Fruit fly (Drosophila melanogaster): ENCODE data around the gene tko.

The tko gene

dm6 chrX:2419518-2419917 is 24.3 kb downstream of the tko start (continued):
- TF ChIP-seq CG15479 (GFP tag; optimal IDR thresholded peaks at IDR 0.05): peak; percentile 21
- TF ChIP-seq CG6175 (GFP tag; IDR thresholded peaks at IDR 0.05): no peak
- no peak for TF ChIP-seq Myb (GFP tag; optimal IDR thresholded peaks at IDR 0.05)
- no peak for TF ChIP-seq Atf6 (GFP tag; IDR thresholded peaks at IDR 0.05)
- no peak for TF ChIP-seq danr (GFP tag; IDR thresholded peaks at IDR 0.05)
- TF ChIP-seq Bgb (GFP tag; IDR thresholded peaks at IDR 0.05; ENCODE audit: partially characterized antibody): peak; percentile 54; the same call in 1 of the 2 replicates
- peak; percentile 11 for TF ChIP-seq HmgZ (tag; optimal IDR thresholded peaks at IDR 0.05)
- no peak for TF ChIP-seq CG10274 (GFP tag; optimal IDR thresholded peaks at IDR 0.05)
- TF ChIP-seq gt (GFP tag; IDR thresholded peaks at IDR 0.05): no peak
- no peak for TF ChIP-seq toy (GFP tag; IDR thresholded peaks at IDR 0.05)
- TF ChIP-seq knrl (GFP tag; IDR thresholded peaks at IDR 0.05; ENCODE audit: partially characterized antibody): peak; percentile 40; the same call in 1 of the 3 replicates
- TF ChIP-seq Dref (GFP tag; IDR thresholded peaks at IDR 0.05): peak; percentile 54
- no peak for TF ChIP-seq Hsf (GFP tag; optimal IDR thresholded peaks at IDR 0.05)
- no peak for TF ChIP-seq HmgD (GFP tag; optimal IDR thresholded peaks at IDR 0.05)
- no peak for TF ChIP-seq NFAT (GFP tag; IDR thresholded peaks at IDR 0.05)
- no peak for TF ChIP-seq grau (tag; optimal IDR thresholded peaks at IDR 0.05)
- no peak for TF ChIP-seq vfl (GFP tag; optimal IDR thresholded peaks at IDR 0.05)
- TF ChIP-seq amos (GFP tag; IDR thresholded peaks at IDR 0.05; ENCODE audit: partially characterized antibody): peak; percentile 34; the same call in 1 of the 2 replicates
- TF ChIP-seq mirr (GFP tag; optimal IDR thresholded peaks at IDR 0.05): no peak
- TF ChIP-seq CG14441 (GFP tag; IDR thresholded peaks at IDR 0.05): no peak
- TF ChIP-seq CG13775 (GFP tag; optimal IDR thresholded peaks at IDR 0.05): no peak
- TF ChIP-seq HLHmδ (GFP tag; optimal IDR thresholded peaks at IDR 0.05): no peak
- no peak for TF ChIP-seq wor (GFP tag; IDR thresholded peaks at IDR 0.05)
- TF ChIP-seq CG2889 (GFP tag; IDR thresholded peaks at IDR 0.05): no peak
- TF ChIP-seq tup (GFP tag; optimal IDR thresholded peaks at IDR 0.05): no peak
- peak; percentile 2 for TF ChIP-seq BEAF-32 (GFP tag; optimal IDR thresholded peaks at IDR 0.05)
- TF ChIP-seq CTCF (GFP tag; optimal IDR thresholded peaks at IDR 0.05): peak; percentile 89
- TF ChIP-seq CG14014 (GFP tag; IDR thresholded peaks at IDR 0.05): no peak
- TF ChIP-seq MTF-1 (GFP tag; optimal IDR thresholded peaks at IDR 0.05; ENCODE audit: borderline replicate concordance): no peak
- no peak for TF ChIP-seq CG18619 (GFP tag; optimal IDR thresholded peaks at IDR 0.05)
- no peak for TF ChIP-seq Pdp1 (GFP tag; optimal IDR thresholded peaks at IDR 0.05)
- no peak for TF ChIP-seq yki (optimal IDR thresholded peaks at IDR 0.05)
- TF ChIP-seq stwl (tag; optimal IDR thresholded peaks at IDR 0.05): peak; percentile 60
- TF ChIP-seq dimm (GFP tag; IDR thresholded peaks at IDR 0.05): no peak
- no peak for TF ChIP-seq CG4328 (GFP tag; optimal IDR thresholded peaks at IDR 0.05)
- TF ChIP-seq Ets65A (GFP tag): no peak
- peak; percentile 96 for TF ChIP-seq CG11560 (tag; IDR thresholded peaks at IDR 0.05)
- no peak for TF ChIP-seq abd-A (tag; optimal IDR thresholded peaks at IDR 0.05)
- peak; percentile 61 for TF ChIP-seq Lhr (GFP tag; optimal IDR thresholded peaks at IDR 0.05)
- TF ChIP-seq sd (tag; optimal IDR thresholded peaks at IDR 0.05): no peak
- no peak for TF ChIP-seq CG3995 (GFP tag; optimal IDR thresholded peaks at IDR 0.05)
- no peak for TF ChIP-seq CG15696 (tag; optimal IDR thresholded peaks at IDR 0.05)
- no peak for TF ChIP-seq Spps (tag; optimal IDR thresholded peaks at IDR 0.05)
- TF ChIP-seq CG31441 (GFP tag; IDR thresholded peaks at IDR 0.05): no peak
- no peak for TF ChIP-seq CG15073 (GFP tag; optimal IDR thresholded peaks at IDR 0.05)
- TF ChIP-seq D19B (GFP tag; optimal IDR thresholded peaks at IDR 0.05): no peak
- TF ChIP-seq jing (GFP tag; optimal IDR thresholded peaks at IDR 0.05): no peak
- peak; percentile 24 for TF ChIP-seq CG15514 (GFP tag; optimal IDR thresholded peaks at IDR 0.05)
- no peak for TF ChIP-seq Eip74EF (GFP tag; optimal IDR thresholded peaks at IDR 0.05)
- no peak for TF ChIP-seq CG6765 (GFP tag; optimal IDR thresholded peaks at IDR 0.05)
- TF ChIP-seq so (GFP tag; IDR thresholded peaks at IDR 0.05): no peak
- TF ChIP-seq Scr (GFP tag; IDR thresholded peaks at IDR 0.05; ENCODE audit: partially characterized antibody): 0 out of 2 replicates have a peak, but pooled peaks have one; percentile 8
